Fruit fly (Drosophila melanogaster) whole organism, prepupa: ENCODE measurements around the gene CG42329.
A peak's percentile ranks its signal among the peaks of the same experiment; 100 is the strongest.

Source experiments
- CG11294 ChIP-seq: fragments of 200-800 bp; sonication (Bioruptor generic); IDR thresholded peaks from 2 replicates; pipeline ENCODE4 v1.3.6; 2022; ENCODE audit warnings: missing biosample characterization, missing genetic modification characterization
- CG11762 ChIP-seq: fragments of 200-800 bp; sonication (Bioruptor generic); optimal IDR thresholded peaks from 3 replicates; lab custom pipeline; 2016; ENCODE audit warnings: missing biosample characterization, missing genetic modification characterization; ENCODE audit not compliant: insufficient read depth
- CG1621 ChIP-seq: fragments of 200-800 bp; sonication (Bioruptor generic); optimal IDR thresholded peaks from 3 replicates; lab custom pipeline; 2018; ENCODE audit warnings: missing biosample characterization, mild to moderate bottlenecking, missing genetic modification characterization
- CG3032 ChIP-seq: fragments of 200-800 bp; optimal IDR thresholded peaks from 2 replicates; lab custom pipeline; 2019; ENCODE audit warnings: missing biosample characterization, mild to moderate bottlenecking, missing genetic modification characterization, moderate library complexity
- CG31627 ChIP-seq: fragments of 200-800 bp; sonication (Bioruptor generic); optimal IDR thresholded peaks from 3 replicates; lab custom pipeline; 2016; ENCODE audit warnings: missing biosample characterization, missing genetic modification characterization
- CG3919 ChIP-seq: fragments of 200-800 bp; sonication (Bioruptor generic); optimal IDR thresholded peaks from 3 replicates; lab custom pipeline; 2016; ENCODE audit warnings: missing biosample characterization, missing genetic modification characterization
- CG4318 ChIP-seq: fragments of 200-800 bp; sonication (Bioruptor generic); optimal IDR thresholded peaks from 3 replicates; lab custom pipeline; 2017; ENCODE audit warnings: missing biosample characterization, mild to moderate bottlenecking, missing genetic modification characterization
- CG6163 ChIP-seq: fragments of 200-800 bp; sonication (Bioruptor generic); IDR thresholded peaks from 3 replicates; pipeline ENCODE4 v1.3.6; 2022; ENCODE audit warnings: missing biosample characterization, missing genetic modification characterization
- CG6276 ChIP-seq: fragments of 200-800 bp; sonication (Bioruptor generic); optimal IDR thresholded peaks from 2 replicates; lab custom pipeline; 2017; ENCODE audit warnings: missing biosample characterization, mild to moderate bottlenecking, missing genetic modification characterization
- CG6792 ChIP-seq: fragments of 200-800 bp; sonication (Bioruptor generic); optimal IDR thresholded peaks from 3 replicates; lab custom pipeline; 2016; ENCODE audit warnings: missing biosample characterization, missing genetic modification characterization
- CG6808 ChIP-seq: fragments of 200-800 bp; sonication (Bioruptor generic); optimal IDR thresholded peaks from 3 replicates; lab custom pipeline; 2017; ENCODE audit warnings: missing biosample characterization, missing genetic modification characterization, mild to moderate bottlenecking, moderate library complexity, missing genetic modification reagents
- CG7368 ChIP-seq: fragments of 200-800 bp; sonication (Bioruptor generic); optimal IDR thresholded peaks from 3 replicates; lab custom pipeline; 2016; ENCODE audit warnings: missing biosample characterization, missing genetic modification characterization
- CG8119 ChIP-seq: fragments of 200-800 bp; sonication (Bioruptor generic); IDR thresholded peaks from 3 replicates; pipeline ENCODE4 v1.3.6; 2022; ENCODE audit warnings: missing biosample characterization, missing genetic modification characterization
- CG8319 ChIP-seq: fragments of 200-800 bp; sonication (Bioruptor generic); optimal IDR thresholded peaks from 3 replicates; lab custom pipeline; 2016; ENCODE audit warnings: missing biosample characterization, missing genetic modification characterization
- CG9139 ChIP-seq: fragments of 200-800 bp; sonication (Bioruptor generic); optimal IDR thresholded peaks from 3 replicates; lab custom pipeline; 2017; ENCODE audit warnings: missing biosample characterization, mild to moderate bottlenecking, missing genetic modification characterization
- Eip78C ChIP-seq: fragments of 200-800 bp; sonication (Bioruptor generic); peaks from one replicate; lab custom pipeline; 2016; ENCODE audit warnings: missing biosample characterization, missing genetic modification characterization
- Eip93F ChIP-seq: fragments of 200-800 bp; sonication (Bioruptor generic); optimal IDR thresholded peaks from 2 replicates; lab custom pipeline; 2016; ENCODE audit warnings: missing biosample characterization, mild to moderate bottlenecking, missing genetic modification characterization
- Ets21C ChIP-seq: fragments of 200-800 bp; sonication (Bioruptor generic); optimal IDR thresholded peaks from 3 replicates; lab custom pipeline; 2016; ENCODE audit warnings: missing biosample characterization, missing genetic modification characterization
- Ets96B ChIP-seq: fragments of 200-800 bp; optimal IDR thresholded peaks from 2 replicates; lab custom pipeline; 2019; ENCODE audit warnings: missing biosample characterization, mild to moderate bottlenecking, missing genetic modification characterization, moderate library complexity
- Gug ChIP-seq: fragments of 200-800 bp; sonication (Bioruptor generic); IDR thresholded peaks from 2 replicates; pipeline ENCODE4 v1.3.6; 2022; ENCODE audit warnings: missing biosample characterization, missing genetic modification characterization
- Hr39 ChIP-seq: fragments of 200-800 bp; sonication (Bioruptor generic); optimal IDR thresholded peaks from 2 replicates; lab custom pipeline; 2016; ENCODE audit warnings: missing biosample characterization, missing genetic modification characterization
- Hr4 ChIP-seq: fragments of 200-800 bp; sonication (Bioruptor generic); optimal IDR thresholded peaks from 3 replicates; lab custom pipeline; 2016; ENCODE audit warnings: missing biosample characterization, missing genetic modification characterization
- Met ChIP-seq: fragments of 200-800 bp; sonication (Bioruptor generic); optimal IDR thresholded peaks from 3 replicates; lab custom pipeline; 2016; ENCODE audit warnings: missing biosample characterization, missing genetic modification characterization
- OdsH ChIP-seq: fragments of 200-800 bp; sonication (Bioruptor generic); optimal IDR thresholded peaks from 3 replicates; lab custom pipeline; 2016; ENCODE audit warnings: missing biosample characterization, missing genetic modification characterization
- Smox ChIP-seq: fragments of 200-800 bp; sonication (Bioruptor generic); optimal IDR thresholded peaks from 3 replicates; lab custom pipeline; 2016; ENCODE audit warnings: missing biosample characterization, missing genetic modification characterization
- Sox15 ChIP-seq: fragments of 200-800 bp; sonication (Bioruptor generic); optimal IDR thresholded peaks from 3 replicates; lab custom pipeline; 2016; ENCODE audit warnings: missing biosample characterization, missing genetic modification characterization
- achi ChIP-seq: fragments of 200-800 bp; sonication (Bioruptor generic); optimal IDR thresholded peaks from 3 replicates; lab custom pipeline; 2016; ENCODE audit warnings: missing biosample characterization, missing genetic modification characterization
- dsx ChIP-seq: fragments of 200-800 bp; optimal IDR thresholded peaks from 3 replicates; lab custom pipeline; 2019; ENCODE audit warnings: missing biosample characterization, mild to moderate bottlenecking, missing genetic modification characterization, moderate library complexity; ENCODE audit not compliant: poor library complexity, severe bottlenecking
- esn ChIP-seq: fragments of 200-800 bp; sonication (Bioruptor generic); optimal IDR thresholded peaks from 2 replicates; lab custom pipeline; 2016; ENCODE audit warnings: missing biosample characterization, mild to moderate bottlenecking, missing genetic modification characterization, moderate library complexity
- fd59A ChIP-seq: fragments of 200-800 bp; sonication (Bioruptor generic); optimal IDR thresholded peaks from 2 replicates; lab custom pipeline; 2017; ENCODE audit warnings: missing biosample characterization, mild to moderate bottlenecking, missing genetic modification characterization, missing genetic modification reagents
- fd85E ChIP-seq: fragments of 200-800 bp; sonication (Bioruptor generic); optimal IDR thresholded peaks from 3 replicates; lab custom pipeline; 2016; ENCODE audit warnings: missing biosample characterization, missing genetic modification characterization
- fkh ChIP-seq: fragments of 200-800 bp; sonication (Bioruptor generic); optimal IDR thresholded peaks from 3 replicates; lab custom pipeline; 2017; ENCODE audit warnings: missing biosample characterization, mild to moderate bottlenecking, missing genetic modification characterization, moderate library complexity
- lz ChIP-seq: fragments of 200-800 bp; sonication (Bioruptor generic); optimal IDR thresholded peaks from 3 replicates; lab custom pipeline; 2016; ENCODE audit warnings: missing biosample characterization, missing genetic modification characterization
- net ChIP-seq: fragments of 200-800 bp; sonication (Bioruptor generic); optimal IDR thresholded peaks from 3 replicates; lab custom pipeline; 2016; ENCODE audit warnings: missing biosample characterization, missing genetic modification characterization
- pdm3 ChIP-seq: fragments of 200-800 bp; sonication (Bioruptor generic); optimal IDR thresholded peaks from 3 replicates; lab custom pipeline; 2016; ENCODE audit warnings: missing biosample characterization, missing genetic modification characterization
- spab ChIP-seq: fragments of 200-800 bp; sonication (Bioruptor generic); optimal IDR thresholded peaks from 2 replicates; lab custom pipeline; 2017; ENCODE audit warnings: missing biosample characterization, mild to moderate bottlenecking, missing genetic modification characterization, missing genetic modification reagents
- ss ChIP-seq, 2 experiments: fragments of 200-800 bp; sonication (Bioruptor generic); optimal IDR thresholded peaks; 2 replicates in 1 of 2; 3 replicates in 1 of 2; lab custom pipeline; 2017 to 2018; ENCODE audit warnings: mild to moderate bottlenecking in 2 of 2, missing biosample characterization in 2 of 2, missing genetic modification characterization in 2 of 2, moderate library complexity in 1 of 2
- svp ChIP-seq: fragments of 200-800 bp; sonication (Bioruptor generic); peaks from one replicate; lab custom pipeline; 2016; ENCODE audit warnings: missing biosample characterization, missing genetic modification characterization
- topi ChIP-seq: fragments of 200-800 bp; sonication (Bioruptor generic); optimal IDR thresholded peaks from 3 replicates; lab custom pipeline; 2016; ENCODE audit warnings: missing biosample characterization, missing genetic modification characterization

CG42329 gene

dm6 chr2L:1218475-1218874 is 618 bp upstream of the CG42329 start:
- no peak for TF ChIP-seq pdm3 (GFP tag; lab: Kevin White, UChicago)
- no peak for TF ChIP-seq achi (GFP tag; lab: Kevin White, UChicago)
- no peak for TF ChIP-seq CG31627 (GFP tag; lab: Kevin White, UChicago)
- no peak for TF ChIP-seq Ets21C (GFP tag; lab: Kevin White, UChicago)
- no peak for TF ChIP-seq CG11294 (GFP tag; lab: Robert Waterston, UW)
- no peak for TF ChIP-seq Eip93F (GFP tag; lab: Kevin White, UChicago)
- no peak for TF ChIP-seq ss (GFP tag; optimal IDR thresholded peaks at IDR 0.05; lab: Kevin White, UChicago)
- TF ChIP-seq svp (GFP tag; lab: Kevin White, UChicago): no peak
- TF ChIP-seq CG6276: no peak
- TF ChIP-seq Hr4 (GFP tag; lab: Kevin White, UChicago): no peak
- no peak for TF ChIP-seq CG6792 (GFP tag; lab: Kevin White, UChicago)
- no peak for TF ChIP-seq dsx (GFP tag; lab: Kevin White, UChicago)
- no peak for TF ChIP-seq Met (GFP tag; lab: Kevin White, UChicago)
- no peak for TF ChIP-seq CG4318 (GFP tag; lab: Kevin White, UChicago)
- TF ChIP-seq Hr39 (GFP tag; lab: Kevin White, UChicago): no peak

- TF ChIP-seq Eip78C (GFP tag; lab: Kevin White, UChicago): peak; percentile 45
- no peak for TF ChIP-seq Sox15 (GFP tag; lab: Kevin White, UChicago)
- TF ChIP-seq svp (GFP tag; lab: Kevin White, UChicago): peak; percentile 52
Observed at dm6 chr2L:1230691-1231090, 11.6 kb downstream of the CG42329 start.

dm6 chr2L:1239736-1240135 is 20.6 kb downstream of the CG42329 start, which contains the start of gene CG5397:
TSS of gene CG5397 (plus strand) at chr2L:1240036.
- TF ChIP-seq spab (no peak), dsx (GFP tag; lab: Kevin White, UChicago) (no peak), CG6163 (GFP tag; lab: Robert Waterston, UW) (no peak), CG3032 (tag; lab: Kevin White, UChicago) (no peak), CG1621 (no peak), svp (GFP tag; lab: Kevin White, UChicago) (no peak), CG11762 (GFP tag; lab: Kevin White, UChicago) (no peak), Gug (GFP tag; lab: Robert Waterston, UW) (no peak), OdsH (GFP tag; lab: Kevin White, UChicago) (no peak), fkh (GFP tag; lab: Kevin White, UChicago) (no peak), CG9139 (no peak), Ets96B (tag; lab: Kevin White, UChicago) (no peak), fd85E (GFP tag; lab: Kevin White, UChicago) (no peak), Smox (GFP tag; lab: Kevin White, UChicago) (no peak), topi (GFP tag; lab: Kevin White, UChicago) (no peak), CG8319 (no peak), net (GFP tag; lab: Kevin White, UChicago) (no peak), esn (GFP tag; lab: Kevin White, UChicago) (no peak), fd59A (GFP tag; lab: Kevin White, UChicago) (no peak), Eip78C (GFP tag; lab: Kevin White, UChicago) (no peak)

dm6 chr2L:1253235-1253634 is 34.1 kb downstream of the CG42329 start:
- TF ChIP-seq CG1621: no peak
- no peak for TF ChIP-seq CG31627 (GFP tag; lab: Kevin White, UChicago)
- no peak for TF ChIP-seq lz (GFP tag; lab: Kevin White, UChicago)
- no peak for TF ChIP-seq spab
- TF ChIP-seq CG6808: no peak
- no peak for TF ChIP-seq dsx (GFP tag; lab: Kevin White, UChicago)
- no peak for TF ChIP-seq CG7368 (GFP tag; lab: Kevin White, UChicago)
- no peak for TF ChIP-seq CG3919 (GFP tag; lab: Kevin White, UChicago)
- TF ChIP-seq CG8119 (GFP tag; lab: Robert Waterston, UW): no peak
- TF ChIP-seq Eip78C (GFP tag; lab: Kevin White, UChicago): no peak
- TF ChIP-seq OdsH (GFP tag; lab: Kevin White, UChicago): no peak
